Worm (Caenorhabditis elegans) whole organism, midembryonic: ENCODE results near the gene ctr-9.

Source experiments
- cog-1 ChIP-seq: sonication (generic microtip); optimal IDR thresholded peaks from 2 replicates; lab custom pipeline; 2016; ENCODE audit warnings: missing genetic modification characterization, missing compliant biosample characterization
- flt-1 ChIP-seq: fragments of 200-800 bp; sonication (Bioruptor generic); IDR thresholded peaks from 2 replicates; pipeline ENCODE4 v1.3.6; 2022; ENCODE audit warnings: missing genetic modification characterization, missing compliant biosample characterization
- ref-1 ChIP-seq: fragments of 200-800 bp; sonication (Bioruptor generic); conservative IDR thresholded peaks from 2 replicates; pipeline ENCODE4 v1.3.6; 2022; ENCODE audit warnings: missing genetic modification reagents, missing genetic modification characterization, missing compliant biosample characterization
- tab-1 ChIP-seq: fragments of 200-800 bp; sonication (Bioruptor generic); IDR thresholded peaks from 2 replicates; pipeline ENCODE4 v1.3.6; 2022; ENCODE audit warnings: missing genetic modification characterization, missing compliant biosample characterization
- ztf-29 ChIP-seq: fragments of 200-800 bp; sonication (Bioruptor generic); IDR thresholded peaks from 2 replicates; pipeline ENCODE4 v1.3.6; 2022; ENCODE audit warnings: missing genetic modification reagents, missing genetic modification characterization, missing compliant biosample characterization

- peak; percentile 69 for TF ChIP-seq ztf-29
- TF ChIP-seq cog-1 (tag; lab: Kevin White, UChicago) = peak; percentile 34
- TF ChIP-seq tab-1 (GFP tag; lab: Robert Waterston, UW) = no peak
- no peak for TF ChIP-seq ref-1
- TF ChIP-seq flt-1 (GFP tag; lab: Robert Waterston, UW) = 0 out of 2 replicates have a peak, but pooled peaks have one; percentile 43
Measured at ce11 chrIII:9455980-9456658, 35.1 kb upstream of the ctr-9 start, which contains the start of the genes rheb-1 and spk-1.
